Fruit fly (Drosophila melanogaster): ENCODE results near the gene CG33003.
A peak's percentile ranks its signal among the peaks of the same experiment; 100 is the strongest.

Gene CG33003

dm6 chr2L:4418819-4419218, 18.1 kb downstream of the CG33003 start (continued):
- TF ChIP-seq pan (optimal IDR thresholded peaks at IDR 0.05) (no peak), pan (GFP tag; optimal IDR thresholded peaks at IDR 0.05 in 1 of 2, IDR thresholded peaks at IDR 0.05 in 1 of 2) (no peak), Chrac-16 (GFP tag; optimal IDR thresholded peaks at IDR 0.05) (no peak), CG5180 (GFP tag; optimal IDR thresholded peaks at IDR 0.05) (no peak), CG17328 (GFP tag; IDR thresholded peaks at IDR 0.05) (no peak), CG15479 (GFP tag; optimal IDR thresholded peaks at IDR 0.05) (peak; percentile 24), caup (GFP tag; optimal IDR thresholded peaks at IDR 0.05; ENCODE audit: severe bottlenecking) (no peak), usp (GFP tag; optimal IDR thresholded peaks at IDR 0.05) (no peak), oc (tag; optimal IDR thresholded peaks at IDR 0.05) (no peak), luna (GFP tag; optimal IDR thresholded peaks at IDR 0.05) (no peak), wdn (GFP tag; IDR thresholded peaks at IDR 0.05) (no peak), gro (GFP tag; optimal IDR thresholded peaks at IDR 0.05) (no peak), ssp (GFP tag; IDR thresholded peaks at IDR 0.05) (no peak), CG14860 (GFP tag; IDR thresholded peaks at IDR 0.05; ENCODE audit: partially characterized antibody) (peak; percentile 59), CG9817 (tag; optimal IDR thresholded peaks at IDR 0.05) (no peak), vnd (GFP tag; IDR thresholded peaks at IDR 0.05; ENCODE audit: partially characterized antibody) (no peak), al (GFP tag; IDR thresholded peaks at IDR 0.05) (no peak), CG14050 (GFP tag; IDR thresholded peaks at IDR 0.05) (no peak), Mes4 (GFP tag; optimal IDR thresholded peaks at IDR 0.05) (no peak), Bdp1 (GFP tag; optimal IDR thresholded peaks at IDR 0.05) (peak; percentile 93), phol (tag; optimal IDR thresholded peaks at IDR 0.05) (no peak), CG14441 (GFP tag; IDR thresholded peaks at IDR 0.05) (no peak), CG42726 (GFP tag; IDR thresholded peaks at IDR 0.05; ENCODE audit: partially characterized antibody) (peak; percentile 55), eve (GFP tag; optimal IDR thresholded peaks at IDR 0.05) (no peak), nom (GFP tag; optimal IDR thresholded peaks at IDR 0.05) (no peak), Jarid2 (GFP tag; optimal IDR thresholded peaks at IDR 0.05) (no peak), CG1024 (GFP tag; IDR thresholded peaks at IDR 0.05) (no peak), D19B (GFP tag; optimal IDR thresholded peaks at IDR 0.05) (no peak), CG11085 (GFP tag; IDR thresholded peaks at IDR 0.05) (no peak), CG17359 (tag; optimal IDR thresholded peaks at IDR 0.05) (no peak), CG12299 (tag; optimal IDR thresholded peaks at IDR 0.05) (no peak), slbo (GFP tag; IDR thresholded peaks at IDR 0.05) (0 out of 2 replicates have a peak, but pooled peaks have one; percentile 4), dati (GFP tag; IDR thresholded peaks at IDR 0.05) (no peak), Mad (GFP tag; optimal IDR thresholded peaks at IDR 0.05) (no peak), stwl (tag; optimal IDR thresholded peaks at IDR 0.05) (no peak), gt (GFP tag; IDR thresholded peaks at IDR 0.05) (no peak), repo (GFP tag; optimal IDR thresholded peaks at IDR 0.05) (no peak), pfk (GFP tag; optimal IDR thresholded peaks at IDR 0.05) (no peak), CG9797 (GFP tag; optimal IDR thresholded peaks at IDR 0.05) (no peak), HLH4C (GFP tag; IDR thresholded peaks at IDR 0.05; ENCODE audit: partially characterized antibody) (peak; percentile 68), CG12769 (tag; optimal IDR thresholded peaks at IDR 0.05) (no peak), CG8290 (GFP tag; optimal IDR thresholded peaks at IDR 0.05) (no peak), CG8290 (tag; optimal IDR thresholded peaks at IDR 0.05) (no peak), zfh1 (GFP tag; IDR thresholded peaks at IDR 0.05) (no peak), br (optimal IDR thresholded peaks at IDR 0.05) (no peak), MBD-R2 (GFP tag; IDR thresholded peaks at IDR 0.05) (no peak), Camta (GFP tag; optimal IDR thresholded peaks at IDR 0.05) (no peak), CG16779 (GFP tag; IDR thresholded peaks at IDR 0.05) (no peak), emc (GFP tag; optimal IDR thresholded peaks at IDR 0.05) (no peak), tup (GFP tag; optimal IDR thresholded peaks at IDR 0.05) (no peak), CG4282 (GFP tag; optimal IDR thresholded peaks at IDR 0.05) (no peak), CG43689 (GFP tag; IDR thresholded peaks at IDR 0.05) (no peak), sr (GFP tag; IDR thresholded peaks at IDR 0.05) (no peak)
